In genomic region chr3L:18795056-18795841, dm6 we compare ENCODE assay signal across 1 fruit fly cellular context.
TF ChIP-seq lines count a peak whose summit lies in the region.

No protein-coding gene starts in this region.

TF ChIP-seq in whole organism, embryonic, 481 proteins besides CTCF, POLR2A, EP300 and RAD21 (continued from another document):
- TF ChIP-seq Gsc (GFP tag; IDR thresholded peaks at IDR 0.05; lab: Robert Waterston, UW) = no peak
- TF ChIP-seq CG2116 (GFP tag; optimal IDR thresholded peaks at IDR 0.05; lab: Kevin White, UChicago) = no peak
- TF ChIP-seq ttk (GFP tag; IDR thresholded peaks at IDR 0.05; lab: Robert Waterston, UW) = no peak
- TF ChIP-seq pzg (GFP tag; optimal IDR thresholded peaks at IDR 0.05; lab: Kevin White, UChicago) = no peak
- TF ChIP-seq CG15269 (tag; optimal IDR thresholded peaks at IDR 0.05; lab: Kevin White, UChicago) = peak; percentile 34
- TF ChIP-seq eyg (GFP tag; optimal IDR thresholded peaks at IDR 0.05; lab: Kevin White, UChicago) = no peak
- no peak for TF ChIP-seq aop (GFP tag; IDR thresholded peaks at IDR 0.05; lab: Robert Waterston, UW)
- TF ChIP-seq CG6854 (GFP tag; optimal IDR thresholded peaks at IDR 0.05; lab: Kevin White, UChicago) = no peak
- TF ChIP-seq CG2199 (GFP tag; IDR thresholded peaks at IDR 0.05; lab: Robert Waterston, UW) = no peak
- TF ChIP-seq CG34376 (GFP tag; optimal IDR thresholded peaks at IDR 0.05; lab: Kevin White, UChicago) = no peak
- TF ChIP-seq CG10147 (GFP tag; optimal IDR thresholded peaks at IDR 0.05; lab: Kevin White, UChicago) = no peak
- TF ChIP-seq nerfin-1 (tag; optimal IDR thresholded peaks at IDR 0.05; lab: Kevin White, UChicago) = no peak
- TF ChIP-seq Eip74EF (GFP tag; optimal IDR thresholded peaks at IDR 0.05; lab: Kevin White, UChicago) = peak in 1 of 2 experiments; percentile 56
- TF ChIP-seq CG16813 (GFP tag; IDR thresholded peaks at IDR 0.05; lab: Robert Waterston, UW; ENCODE audit: partially characterized antibody) = no peak
- TF ChIP-seq CG5180 (GFP tag; optimal IDR thresholded peaks at IDR 0.05; lab: Kevin White, UChicago) = peak; percentile 26
- TF ChIP-seq CG17612 (GFP tag; IDR thresholded peaks at IDR 0.05; lab: Robert Waterston, UW) = no peak
- TF ChIP-seq kah (GFP tag; optimal IDR thresholded peaks at IDR 0.05; lab: Kevin White, UChicago) = no peak
- TF ChIP-seq D (optimal IDR thresholded peaks at IDR 0.05; lab: Kevin White, UChicago) = no peak
- TF ChIP-seq D (GFP tag; optimal IDR thresholded peaks at IDR 0.05; lab: Kevin White, UChicago) = peak; percentile 14
- TF ChIP-seq CG8388 (GFP tag; optimal IDR thresholded peaks at IDR 0.05; lab: Kevin White, UChicago) = peak; percentile 29
- TF ChIP-seq dimm (GFP tag; IDR thresholded peaks at IDR 0.05; lab: Robert Waterston, UW) = no peak
- TF ChIP-seq Dfd (GFP tag; optimal IDR thresholded peaks at IDR 0.05; lab: Kevin White, UChicago) = no peak
- peak; percentile 77 for TF ChIP-seq sens (GFP tag; lab: Kevin White, UChicago)
- TF ChIP-seq eve (GFP tag; optimal IDR thresholded peaks at IDR 0.05; lab: Kevin White, UChicago) = no peak
- TF ChIP-seq Ptx1 (GFP tag; IDR thresholded peaks at IDR 0.05; lab: Robert Waterston, UW) = peak; percentile 29; the same call in 1 of the 2 replicates
- TF ChIP-seq CG1233 (GFP tag; optimal IDR thresholded peaks at IDR 0.05; lab: Kevin White, UChicago) = no peak
- peak; percentile 52 for TF ChIP-seq Asciz (GFP tag; optimal IDR thresholded peaks at IDR 0.05; lab: Kevin White, UChicago)
- TF ChIP-seq exex (tag; optimal IDR thresholded peaks at IDR 0.05; lab: Kevin White, UChicago) = no peak
- no peak for TF ChIP-seq CG10543 (GFP tag; optimal IDR thresholded peaks at IDR 0.05; lab: Kevin White, UChicago)
- TF ChIP-seq ci (GFP tag; IDR thresholded peaks at IDR 0.05; lab: Robert Waterston, UW) = no peak
- TF ChIP-seq Hr3 (GFP tag; optimal IDR thresholded peaks at IDR 0.05; lab: Kevin White, UChicago) = no peak
- peak in 1 of 2 experiments; percentile 12 for TF ChIP-seq chif (GFP tag; optimal IDR thresholded peaks at IDR 0.05; lab: Kevin White, UChicago)
- no peak for TF ChIP-seq dati (GFP tag; IDR thresholded peaks at IDR 0.05; lab: Robert Waterston, UW)
- no peak for TF ChIP-seq CG13123 (GFP tag; optimal IDR thresholded peaks at IDR 0.05; lab: Kevin White, UChicago)
- no peak for TF ChIP-seq Dad (GFP tag; optimal IDR thresholded peaks at IDR 0.05; lab: Kevin White, UChicago)
- no peak for TF ChIP-seq Hand (GFP tag; optimal IDR thresholded peaks at IDR 0.05; lab: Kevin White, UChicago)
- no peak for TF ChIP-seq gce (GFP tag; IDR thresholded peaks at IDR 0.05; lab: Robert Waterston, UW)
- TF ChIP-seq tap (tag; optimal IDR thresholded peaks at IDR 0.05; lab: Kevin White, UChicago) = no peak
- TF ChIP-seq B-H2 (GFP tag; optimal IDR thresholded peaks at IDR 0.05; lab: Kevin White, UChicago) = no peak
- peak in 1 of 2 experiments; percentile 4 for TF ChIP-seq Trl (optimal IDR thresholded peaks at IDR 0.05; lab: Kevin White, UChicago)
- no peak for TF ChIP-seq Trl (GFP tag; optimal IDR thresholded peaks at IDR 0.05; lab: Kevin White, UChicago)
- no peak for TF ChIP-seq zen2 (GFP tag; IDR thresholded peaks at IDR 0.05; lab: Robert Waterston, UW; ENCODE audit: partially characterized antibody)
- TF ChIP-seq twi (tag; optimal IDR thresholded peaks at IDR 0.05; lab: Kevin White, UChicago) = no peak
TF ChIP-seq in whole organism, embryonic: peak in this region for 76.
